Fruit fly (Drosophila melanogaster): Measurements from ENCODE around the gene CG4960.

CG4960 gene

dm6 chr3R:25815179-25815578 is 28.1 kb upstream of the CG4960 start, which contains the start of gene CG14354:
CG14354 (plus strand) TSS chr3R:25815479.
- TF ChIP-seq CG11294 (GFP tag; IDR thresholded peaks at IDR 0.05) (no peak), pdm3 (GFP tag; optimal IDR thresholded peaks at IDR 0.05) (no peak), CG6163 (GFP tag; IDR thresholded peaks at IDR 0.05) (no peak), CG8319 (GFP tag; optimal IDR thresholded peaks at IDR 0.05) (no peak), Gug (GFP tag; IDR thresholded peaks at IDR 0.05) (no peak), CG8119 (GFP tag; IDR thresholded peaks at IDR 0.05) (no peak), CG11902 (GFP tag; optimal IDR thresholded peaks at IDR 0.05) (no peak), Sox14 (GFP tag; optimal IDR thresholded peaks at IDR 0.05) (no peak), ss (GFP tag; optimal IDR thresholded peaks at IDR 0.05) (no peak), OdsH (GFP tag; optimal IDR thresholded peaks at IDR 0.05) (no peak), fd59A (GFP tag; optimal IDR thresholded peaks at IDR 0.05) (no peak)

dm6 chr3R:25811611-25812010 is 24.5 kb upstream of the CG4960 start, which contains the start of the genes Acam and CG17770:
Acam (plus strand) TSS chr3R:25811911.
CG17770 (plus strand) TSS chr3R:25811911.
- no peak for TF ChIP-seq Eip93F (GFP tag; optimal IDR thresholded peaks at IDR 0.05)

- TF ChIP-seq Sox15 (GFP tag; optimal IDR thresholded peaks at IDR 0.05) (no peak), spab (GFP tag; optimal IDR thresholded peaks at IDR 0.05) (no peak), Sox102F (GFP tag; optimal IDR thresholded peaks at IDR 0.05) (no peak), Hr4 (GFP tag; optimal IDR thresholded peaks at IDR 0.05) (no peak), CG6276 (GFP tag; optimal IDR thresholded peaks at IDR 0.05) (no peak), CG9139 (GFP tag; optimal IDR thresholded peaks at IDR 0.05) (no peak), ss (GFP tag; optimal IDR thresholded peaks at IDR 0.05) (no peak), CG3032 (tag; optimal IDR thresholded peaks at IDR 0.05) (no peak), CG11902 (GFP tag; optimal IDR thresholded peaks at IDR 0.05) (no peak)
Measured at dm6 chr3R:25810796-25811195, 23.7 kb upstream of the CG4960 start, which contains the start of gene CG5024. CG5024 (plus strand) TSS chr3R:25811096.

- TF ChIP-seq cyc (GFP tag; optimal IDR thresholded peaks at IDR 0.05): no peak
- TF ChIP-seq CG3919 (GFP tag; optimal IDR thresholded peaks at IDR 0.05): no peak
- no peak for TF ChIP-seq Ets21C (GFP tag; optimal IDR thresholded peaks at IDR 0.05)
- TF ChIP-seq Ets96B (tag; optimal IDR thresholded peaks at IDR 0.05): no peak
- TF ChIP-seq vri (GFP tag; optimal IDR thresholded peaks at IDR 0.05): no peak
- TF ChIP-seq CG16779 (tag; optimal IDR thresholded peaks at IDR 0.05): no peak
- TF ChIP-seq Eip93F (GFP tag; optimal IDR thresholded peaks at IDR 0.05): no peak
- TF ChIP-seq CG7368 (GFP tag; optimal IDR thresholded peaks at IDR 0.05): no peak
- no peak for TF ChIP-seq Met (GFP tag; optimal IDR thresholded peaks at IDR 0.05)
Measured at dm6 chr3R:25806145-25806544, 19.0 kb upstream of the CG4960 start, which contains the start of gene BG642167. BG642167 (plus strand) TSS chr3R:25806445.

- TF ChIP-seq CG16779 (tag; optimal IDR thresholded peaks at IDR 0.05) (no peak), CG3032 (tag; optimal IDR thresholded peaks at IDR 0.05) (no peak), salr (GFP tag; optimal IDR thresholded peaks at IDR 0.05) (no peak), CG6792 (GFP tag; optimal IDR thresholded peaks at IDR 0.05) (no peak), topi (GFP tag; optimal IDR thresholded peaks at IDR 0.05) (no peak), CG6808 (GFP tag; optimal IDR thresholded peaks at IDR 0.05) (no peak), CG15336 (GFP tag; IDR thresholded peaks at IDR 0.05) (no peak), CG10669 (GFP tag; optimal IDR thresholded peaks at IDR 0.05) (no peak), fkh (GFP tag; optimal IDR thresholded peaks at IDR 0.05) (no peak), Eip93F (GFP tag; optimal IDR thresholded peaks at IDR 0.05) (no peak), Eip75B (GFP tag; optimal IDR thresholded peaks at IDR 0.05) (no peak)
Measured at dm6 chr3R:25791807-25792206, 4.7 kb upstream of the CG4960 start.

All from whole organism, prepupa.